Worm (Caenorhabditis elegans): ENCODE results near the gene C17G10.10.

ce11 chrII:5628326-5628818 is 29.2 kb upstream of the C17G10.10 start, which contains the start of gene F59E12.15:
- TF ChIP-seq hlh-30 (tag; optimal IDR thresholded peaks at IDR 0.05; ENCODE audit: insufficient read depth) (no peak), fkh-6 (tag; optimal IDR thresholded peaks at IDR 0.05) (no peak), K02D7.2 (tag; optimal IDR thresholded peaks at IDR 0.05) (no peak), pha-4 (tag; optimal IDR thresholded peaks at IDR 0.05) (no peak), ama-1 (optimal IDR thresholded peaks at IDR 0.05) (no peak), ceh-6 (GFP tag; optimal IDR thresholded peaks at IDR 0.05) (no peak), che-1 (tag; optimal IDR thresholded peaks at IDR 0.05) (no peak), mec-3 (tag; optimal IDR thresholded peaks at IDR 0.05; ENCODE audit: borderline replicate concordance) (no peak), ceh-31 (tag; optimal IDR thresholded peaks at IDR 0.05) (no peak), pat-9 (tag; optimal IDR thresholded peaks at IDR 0.05) (no peak), hlh-8 (tag; optimal IDR thresholded peaks at IDR 0.05) (no peak), unc-3 (GFP tag; conservative IDR thresholded peaks at IDR 0.05) (no peak), unc-3 (tag; optimal IDR thresholded peaks at IDR 0.05) (no peak), fkh-10 (GFP tag; optimal IDR thresholded peaks at IDR 0.05) (no peak)
